Fruit fly (Drosophila melanogaster) S2 (cell line): ENCODE data around the gene CG43679.

Experiments
- CG8478 ChIP-seq: fragments of >200 bp; optimal IDR thresholded peaks from 2 replicates; lab custom pipeline; 2018
- CTCF ChIP-seq, 2 experiments: fragments of >200 bp; optimal IDR thresholded peaks; 2 replicates each; lab custom pipeline; 2018

The CG43679 gene

DNA sequence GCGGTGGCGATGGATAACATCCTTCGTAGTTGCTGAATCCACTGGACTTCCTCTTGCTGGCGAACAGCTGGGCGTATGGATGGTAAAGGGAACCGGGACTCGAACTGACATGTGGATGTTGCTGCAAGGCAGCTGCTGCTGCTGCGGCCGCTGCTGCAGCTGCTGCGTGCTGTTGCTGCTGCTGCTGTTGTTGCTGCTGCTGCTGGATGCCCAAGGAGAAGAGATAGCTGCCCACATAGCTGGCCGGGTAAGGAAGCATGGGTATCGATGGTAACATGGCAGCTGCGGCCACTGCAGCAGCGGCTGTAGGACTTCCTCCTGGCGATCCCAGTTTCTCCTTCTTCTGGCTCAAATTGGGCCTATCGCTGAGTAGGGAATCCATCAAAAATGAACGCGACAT, 7.8 kb downstream of the CG43679 start:
- TF ChIP-seq CTCF (optimal IDR thresholded peaks at IDR 0.05; lab: Kevin White, UChicago) = no peak
- TF ChIP-seq CG8478 = no peak

DNA sequence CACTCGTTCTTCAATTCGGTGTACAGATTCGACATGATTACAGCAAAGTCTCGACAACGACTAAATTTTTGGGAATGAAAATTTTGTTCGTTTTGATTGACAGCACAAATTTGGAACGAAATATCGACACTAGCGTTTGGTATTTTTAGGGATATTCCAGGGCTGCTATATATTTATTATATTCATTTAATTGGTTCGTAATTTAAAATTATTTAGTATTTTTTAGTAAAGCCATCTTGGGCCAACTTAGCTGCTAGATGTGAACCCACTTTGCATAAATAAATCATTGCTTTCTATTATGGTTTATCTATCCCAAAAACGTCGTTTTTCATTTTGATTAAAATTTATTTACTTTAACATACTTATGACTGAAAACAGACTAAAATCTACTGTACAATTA, 8.8 kb downstream of the CG43679 start, which contains the start of gene Rpn12R:
Rpn12R (minus strand) TSS at position 101 of the 400 bp plus-strand sequence.
- no peak for TF ChIP-seq CG8478
- no peak for TF ChIP-seq CTCF (optimal IDR thresholded peaks at IDR 0.05; lab: Kevin White, UChicago)

dm6 chr3L:15040329-15040886, 10.8 kb downstream of the CG43679 start:
- TF ChIP-seq CTCF (optimal IDR thresholded peaks at IDR 0.05; lab: Kevin White, UChicago) (no peak), CG8478 (no peak)

- TF ChIP-seq CG8478 (no peak), CTCF (optimal IDR thresholded peaks at IDR 0.05; lab: Kevin White, UChicago) (no peak)
Observed at dm6 chr3L:15039510-15039909, 11.7 kb downstream of the CG43679 start.

- TF ChIP-seq CG8478 (no peak), CTCF (optimal IDR thresholded peaks at IDR 0.05; lab: Kevin White, UChicago) (no peak)
Observed at dm6 chr3L:15035585-15035984, 15.6 kb downstream of the CG43679 start.

dm6 chr3L:15034714-15035076, 16.5 kb downstream of the CG43679 start:
- no peak for TF ChIP-seq CG8478
- no peak for TF ChIP-seq CTCF (optimal IDR thresholded peaks at IDR 0.05; lab: Kevin White, UChicago)

DNA sequence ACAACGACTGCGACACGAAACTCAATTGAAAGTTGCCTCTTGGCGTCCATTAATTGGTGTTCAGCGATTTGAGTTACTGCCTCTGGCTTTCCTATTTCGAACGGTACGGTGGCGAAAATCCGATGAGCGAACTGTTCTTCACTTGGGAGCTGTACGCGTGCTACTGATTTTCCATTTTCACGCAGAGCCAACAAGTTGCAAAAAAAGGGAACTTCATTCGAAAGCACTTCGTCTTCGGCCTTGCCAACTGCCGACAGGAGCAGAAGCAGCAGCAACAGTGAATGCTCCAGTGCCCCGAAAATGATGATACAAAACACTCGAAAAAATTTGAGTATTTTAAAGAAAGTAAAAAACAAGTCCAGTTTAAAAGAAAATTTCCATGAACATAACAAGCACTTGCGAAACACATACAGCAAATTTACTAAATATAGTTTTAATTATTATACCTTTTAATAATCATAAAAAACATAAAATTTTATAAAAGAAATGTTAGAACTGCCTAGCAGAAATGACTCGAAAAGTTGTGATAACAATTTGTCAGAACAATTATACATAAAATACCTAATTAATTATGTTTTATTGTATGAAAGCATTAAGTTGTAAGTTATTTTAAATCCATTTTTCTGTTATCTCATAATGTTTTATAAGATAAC, 17.0 kb downstream of the CG43679 start:
- TF ChIP-seq CG8478 (no peak), CTCF (optimal IDR thresholded peaks at IDR 0.05; lab: Kevin White, UChicago) (no peak)

dm6 chr3L:15031773-15032172, 19.5 kb downstream of the CG43679 start:
- TF ChIP-seq CTCF (optimal IDR thresholded peaks at IDR 0.05; lab: Kevin White, UChicago) = no peak
- no peak for TF ChIP-seq CG8478

- TF ChIP-seq CG8478 (no peak), CTCF (optimal IDR thresholded peaks at IDR 0.05; lab: Kevin White, UChicago) (no peak)
Observed at dm6 chr3L:15023192-15023591, 28.0 kb downstream of the CG43679 start, which contains the start of gene CG32148. CG32148 (plus strand) TSS chr3L:15023492.

dm6 chr3L:15021008-15021407, 30.2 kb downstream of the CG43679 start:
- TF ChIP-seq CG8478 (no peak), CTCF (optimal IDR thresholded peaks at IDR 0.05; lab: Kevin White, UChicago) (no peak)

DNA sequence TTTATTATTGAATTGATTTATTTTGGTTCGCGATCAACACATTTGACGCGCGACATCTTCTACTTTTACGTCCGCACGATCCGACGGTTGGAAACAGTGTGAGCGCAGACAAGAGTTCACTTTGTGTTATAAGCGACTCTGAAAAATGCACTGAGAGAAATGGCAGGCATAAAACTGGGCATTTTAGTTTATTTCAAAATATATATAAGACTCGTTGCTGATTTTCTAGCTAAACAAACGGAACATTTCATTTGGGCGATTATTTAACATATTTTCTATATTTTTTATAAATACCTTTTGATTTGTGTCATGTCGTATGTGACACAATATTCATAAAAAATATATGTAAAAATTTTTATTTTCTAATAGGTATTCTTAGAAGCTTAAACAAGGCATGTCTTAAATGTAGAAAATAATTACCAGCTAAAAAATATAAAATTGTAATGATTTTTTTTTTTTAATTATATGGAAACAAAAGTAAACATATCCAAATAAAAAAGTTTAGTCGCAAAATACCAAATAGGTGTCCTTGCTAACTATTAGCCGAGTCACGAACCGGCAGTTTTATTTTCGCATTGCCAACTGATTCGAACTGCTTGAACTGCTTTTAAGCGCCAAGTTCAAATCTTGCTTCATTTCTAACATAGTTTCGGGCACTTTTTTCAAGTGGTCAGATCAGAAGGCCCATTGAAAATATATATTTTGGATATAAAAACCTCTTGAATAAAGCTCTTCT, 37.1 kb downstream of the CG43679 start, which contains the start of gene Reck:
Reck (minus strand) TSS at position 106 of the 736 bp plus-strand sequence.
- TF ChIP-seq CTCF (optimal IDR thresholded peaks at IDR 0.05; lab: Kevin White, UChicago) = peak in 1 of 2 experiments; percentile 73
- no peak for TF ChIP-seq CG8478

dm6 chr3L:15013296-15013695, 37.9 kb downstream of the CG43679 start:
- TF ChIP-seq CTCF (optimal IDR thresholded peaks at IDR 0.05; lab: Kevin White, UChicago) (no peak), CG8478 (no peak)

dm6 chr3L:15011638-15012335, 39.4 kb downstream of the CG43679 start:
- TF ChIP-seq CTCF (optimal IDR thresholded peaks at IDR 0.05; lab: Kevin White, UChicago) (no peak), CG8478 (no peak)

DNA sequence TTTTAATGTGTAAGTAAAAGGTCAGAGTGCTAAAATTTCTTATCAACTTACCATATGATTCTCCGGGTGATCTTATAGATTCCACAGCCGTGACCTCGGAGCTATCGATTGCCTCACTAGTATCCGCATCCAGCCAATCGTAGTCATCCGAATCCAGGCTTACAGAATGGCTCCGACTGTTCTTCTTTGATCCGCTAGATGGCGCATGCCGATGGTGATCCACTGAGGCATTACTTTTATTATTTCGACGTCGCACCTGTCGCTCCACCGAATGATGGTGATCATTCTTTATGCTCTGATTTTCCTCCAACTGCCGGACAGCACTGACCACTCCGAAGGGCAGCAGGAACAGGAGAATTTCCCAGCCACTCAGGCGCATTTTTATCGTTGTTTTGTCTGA, 40.1 kb downstream of the CG43679 start:
- TF ChIP-seq CG8478 (no peak), CTCF (optimal IDR thresholded peaks at IDR 0.05; lab: Kevin White, UChicago) (peak; percentile 82 to 88)

DNA sequence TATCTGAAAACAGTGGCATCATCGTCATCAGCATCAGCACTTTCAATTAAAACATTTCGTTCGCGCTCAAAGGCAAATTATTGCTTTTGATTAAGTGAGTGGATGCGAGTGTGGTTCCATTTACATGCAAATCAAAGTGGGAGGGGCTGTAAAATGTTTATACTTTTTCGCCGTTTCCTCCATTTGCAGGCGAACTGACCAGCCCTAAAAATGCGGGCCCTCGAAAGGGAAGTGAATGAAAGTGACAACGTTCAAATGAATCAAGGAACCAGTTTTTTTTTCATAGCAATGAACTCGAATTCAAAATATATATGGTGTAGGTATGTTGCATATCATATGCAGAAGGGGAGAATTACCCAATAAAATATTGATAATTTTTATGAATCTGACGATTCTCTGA, 40.6 kb downstream of the CG43679 start:
- no peak for TF ChIP-seq CTCF (optimal IDR thresholded peaks at IDR 0.05; lab: Kevin White, UChicago)
- no peak for TF ChIP-seq CG8478
